Worm (Caenorhabditis elegans) whole organism, early embryonic: Measurements from ENCODE around the gene F49C12.4.

Experiments
- B0310.2 ChIP-seq: sonication (generic microtip); optimal IDR thresholded peaks from 2 replicates; lab custom pipeline; 2016; ENCODE audit warnings: mild to moderate bottlenecking, missing genetic modification characterization, missing compliant biosample characterization
- F13C5.2 ChIP-seq: sonication (generic microtip); optimal IDR thresholded peaks from 2 replicates; lab custom pipeline; 2017; ENCODE audit warnings: mild to moderate bottlenecking, missing genetic modification characterization, inconsistent platforms, missing compliant biosample characterization
- aly-1 ChIP-seq: sonication (generic microtip); optimal IDR thresholded peaks from 2 replicates; lab custom pipeline; 2016; ENCODE audit warnings: missing genetic modification characterization, missing compliant biosample characterization
- ama-1 ChIP-seq: fragments of 150-350 bp; optimal IDR thresholded peaks from 2 replicates; lab custom pipeline; 2014
- ceh-13 ChIP-seq: fragments of 200-800 bp; sonication (Bioruptor generic); optimal IDR thresholded peaks from 2 replicates; lab custom pipeline; 2018; ENCODE audit warnings: mild to moderate bottlenecking, missing genetic modification characterization, missing compliant biosample characterization
- ceh-36 ChIP-seq: sonication (generic microtip); optimal IDR thresholded peaks from 2 replicates; lab custom pipeline; 2016; ENCODE audit warnings: missing genetic modification characterization, inconsistent platforms, missing compliant biosample characterization
- ets-7 ChIP-seq: sonication (generic microtip); optimal IDR thresholded peaks from 2 replicates; lab custom pipeline; 2016; ENCODE audit warnings: missing genotype, missing genetic modification characterization, missing compliant biosample characterization
- flt-1 ChIP-seq: fragments of 200-800 bp; sonication (Bioruptor generic); IDR thresholded peaks from 2 replicates; pipeline ENCODE4 v1.3.6; 2022; ENCODE audit warnings: missing genetic modification characterization, missing compliant biosample characterization
- hmbx-1 ChIP-seq: sonication (generic microtip); optimal IDR thresholded peaks from 2 replicates; lab custom pipeline; 2016; ENCODE audit warnings: mild to moderate bottlenecking, missing genetic modification characterization, missing compliant biosample characterization
- hmg-4 ChIP-seq: fragments of 200-800 bp; sonication (Bioruptor generic); optimal IDR thresholded peaks from 2 replicates; lab custom pipeline; 2018; ENCODE audit warnings: mild to moderate bottlenecking, missing genetic modification characterization, missing compliant biosample characterization
- hnd-1 ChIP-seq: sonication (generic microtip); optimal IDR thresholded peaks from 2 replicates; lab custom pipeline; 2016; ENCODE audit warnings: missing genetic modification characterization, missing compliant biosample characterization
- scrt-1 ChIP-seq: fragments of 200-800 bp; sonication (Bioruptor generic); IDR thresholded peaks from 2 replicates; pipeline ENCODE4 v1.3.6; 2022; ENCODE audit warnings: missing genetic modification characterization, missing compliant biosample characterization
- tbx-11 ChIP-seq: fragments of 200-800 bp; sonication (Bioruptor generic); IDR thresholded peaks from 2 replicates; pipeline ENCODE4 v1.3.6; 2022; ENCODE audit warnings: missing genetic modification characterization, missing compliant biosample characterization
- tbx-37 ChIP-seq: fragments of 200-800 bp; sonication (Bioruptor generic); conservative IDR thresholded peaks from 2 replicates; pipeline ENCODE4 v1.3.6; 2022; ENCODE audit warnings: missing genetic modification reagents, missing genetic modification characterization, missing compliant biosample characterization
- tra-4 ChIP-seq: sonication (generic microtip); optimal IDR thresholded peaks from 2 replicates; lab custom pipeline; 2017; ENCODE audit warnings: missing genetic modification characterization, missing compliant biosample characterization

F49C12.4 gene

ce11 chrIV:9259687-9260086 is 44.2 kb downstream of the F49C12.4 start, which contains the start of gene Y11D7A.10:
Y11D7A.10 (minus strand) TSS chrIV:9259768.
- TF ChIP-seq ceh-36 = no peak

- TF ChIP-seq flt-1 (no peak), ceh-36 (no peak)
These were observed 45.3 kb downstream of the F49C12.4 start for ce11 chrIV:9258547-9258946.

ce11 chrIV:9256865-9257264 is 47.0 kb downstream of the F49C12.4 start:
- TF ChIP-seq F13C5.2 (tag; lab: Kevin White, UChicago) = no peak

ce11 chrIV:9256017-9256416 is 47.9 kb downstream of the F49C12.4 start, which contains the start of gene Y11D7A.9:
Y11D7A.9 (minus strand) TSS chrIV:9256117.
- TF ChIP-seq ceh-36 = no peak
- no peak for TF ChIP-seq hmbx-1 (tag; lab: Kevin White, UChicago)
- TF ChIP-seq ceh-13 (GFP tag; lab: Kevin White, UChicago) = no peak
- TF ChIP-seq tra-4 (tag; lab: Kevin White, UChicago) = no peak
- TF ChIP-seq B0310.2 = no peak
- TF ChIP-seq tbx-11 (GFP tag; lab: Robert Waterston, UW) = no peak
- no peak for TF ChIP-seq F13C5.2 (tag; lab: Kevin White, UChicago)
- no peak for TF ChIP-seq tbx-37
- no peak for TF ChIP-seq hnd-1 (tag; lab: Kevin White, UChicago)
- TF ChIP-seq hmg-4 = no peak
- no peak for TF ChIP-seq aly-1 (tag; lab: Kevin White, UChicago)
- TF ChIP-seq ets-7 (tag; lab: Kevin White, UChicago) = no peak
- no peak for TF ChIP-seq ama-1 (lab: Kevin White, UChicago)
- TF ChIP-seq scrt-1 (GFP tag; lab: Robert Waterston, UW) = no peak
- no peak for TF ChIP-seq flt-1
